Worm (Caenorhabditis elegans) whole organism, late embryonic: Measurements from ENCODE around the gene T07D3.4.

Experiments used
- K02D7.2 ChIP-seq: sonication (generic microtip); optimal IDR thresholded peaks from 2 replicates; lab custom pipeline; 2017; ENCODE audit warnings: mild to moderate bottlenecking, missing genetic modification characterization, missing compliant biosample characterization
- K09A11.1 ChIP-seq: sonication (generic microtip); optimal IDR thresholded peaks from 2 replicates; lab custom pipeline; 2017; ENCODE audit warnings: antibody characterized with exemption, mild to moderate bottlenecking, missing genetic modification characterization, missing compliant biosample characterization; ENCODE audit not compliant: insufficient read depth
- Y22D7AL.16 ChIP-seq: sonication (generic microtip); optimal IDR thresholded peaks from 2 replicates; lab custom pipeline; 2016; ENCODE audit warnings: missing genetic modification characterization, missing compliant biosample characterization
- ahr-1 ChIP-seq: sonication (generic microtip); optimal IDR thresholded peaks from 2 replicates; lab custom pipeline; 2016; ENCODE audit warnings: missing genetic modification characterization, missing compliant biosample characterization
- ceh-14 ChIP-seq: sonication (generic microtip); optimal IDR thresholded peaks from 2 replicates; lab custom pipeline; 2016; ENCODE audit warnings: missing genotype, missing genetic modification characterization, missing compliant biosample characterization
- ceh-19 ChIP-seq: fragments of 200-800 bp; sonication (Bioruptor generic); optimal IDR thresholded peaks from 2 replicates; lab custom pipeline; 2018; ENCODE audit warnings: mild to moderate bottlenecking, missing genetic modification characterization, missing compliant biosample characterization
- ceh-2 ChIP-seq: sonication (generic microtip); optimal IDR thresholded peaks from 2 replicates; lab custom pipeline; 2016; ENCODE audit warnings: missing genotype, missing genetic modification characterization, missing compliant biosample characterization
- ceh-22 ChIP-seq: sonication (generic microtip); optimal IDR thresholded peaks from 2 replicates; lab custom pipeline; 2017; ENCODE audit warnings: missing biosample characterization, missing genetic modification characterization
- ceh-30 ChIP-seq: fragments of 150-350 bp; optimal IDR thresholded peaks from 2 replicates; lab custom pipeline; 2014; ENCODE audit warnings: missing biosample characterization, missing genetic modification characterization
- ceh-31 ChIP-seq: sonication (generic microtip); optimal IDR thresholded peaks from 2 replicates; lab custom pipeline; 2016; ENCODE audit warnings: missing genetic modification characterization, missing compliant biosample characterization
- ceh-48 ChIP-seq: sonication (generic microtip); optimal IDR thresholded peaks from 2 replicates; lab custom pipeline; 2016; ENCODE audit warnings: missing genetic modification characterization, inconsistent platforms, missing compliant biosample characterization
- ceh-6 ChIP-seq: fragments of 200-800 bp; sonication (Bioruptor generic); optimal IDR thresholded peaks from 2 replicates; lab custom pipeline; 2018; ENCODE audit warnings: mild to moderate bottlenecking, missing genetic modification characterization, missing compliant biosample characterization
- ceh-9 ChIP-seq: sonication (generic microtip); optimal IDR thresholded peaks from 2 replicates; lab custom pipeline; 2016; ENCODE audit warnings: mild to moderate bottlenecking, missing genetic modification characterization, inconsistent platforms, missing compliant biosample characterization
- che-1 ChIP-seq: sonication (generic microtip); optimal IDR thresholded peaks from 2 replicates; lab custom pipeline; 2016; ENCODE audit warnings: mild to moderate bottlenecking, missing genetic modification characterization, missing compliant biosample characterization
- dve-1 ChIP-seq: sonication (generic microtip); optimal IDR thresholded peaks from 2 replicates; lab custom pipeline; 2017; ENCODE audit warnings: antibody characterized with exemption, mild to moderate bottlenecking, missing genetic modification characterization, missing compliant biosample characterization
- elt-2 ChIP-seq: sonication (generic microtip); optimal IDR thresholded peaks from 2 replicates; lab custom pipeline; 2016; ENCODE audit warnings: missing genetic modification reagents, missing genetic modification characterization, missing compliant biosample characterization
- ets-4 ChIP-seq: sonication (generic microtip); optimal IDR thresholded peaks from 2 replicates; lab custom pipeline; 2016; ENCODE audit warnings: missing genetic modification characterization, missing compliant biosample characterization
- fax-1 ChIP-seq: sonication (generic microtip); optimal IDR thresholded peaks from 2 replicates; lab custom pipeline; 2016; ENCODE audit warnings: missing genotype, missing genetic modification characterization, missing compliant biosample characterization
- gmeb-2 ChIP-seq: sonication (generic microtip); optimal IDR thresholded peaks from 2 replicates; lab custom pipeline; 2016; ENCODE audit warnings: missing genetic modification characterization, inconsistent platforms, missing compliant biosample characterization
- hlh-13 ChIP-seq: fragments of 200-800 bp; sonication (Bioruptor generic); optimal IDR thresholded peaks from 2 replicates; lab custom pipeline; 2018; ENCODE audit warnings: mild to moderate bottlenecking, missing genetic modification characterization, missing compliant biosample characterization
- hlh-15 ChIP-seq: sonication (generic microtip); optimal IDR thresholded peaks from 2 replicates; lab custom pipeline; 2016; ENCODE audit warnings: missing genetic modification characterization, missing compliant biosample characterization
- hlh-6 ChIP-seq: sonication (generic microtip); optimal IDR thresholded peaks from 2 replicates; lab custom pipeline; 2016; ENCODE audit warnings: missing genotype, missing genetic modification characterization, missing compliant biosample characterization
- hlh-8 ChIP-seq: sonication (generic microtip); optimal IDR thresholded peaks from 2 replicates; lab custom pipeline; 2016; ENCODE audit warnings: missing genotype, missing genetic modification characterization, missing compliant biosample characterization
- lin-11 ChIP-seq: fragments of 200-800 bp; sonication (Bioruptor generic); optimal IDR thresholded peaks from 2 replicates; lab custom pipeline; 2018; ENCODE audit warnings: mild to moderate bottlenecking, missing genetic modification characterization, missing compliant biosample characterization
- npax-4 ChIP-seq: sonication (generic microtip); optimal IDR thresholded peaks from 2 replicates; lab custom pipeline; 2016; ENCODE audit warnings: missing genetic modification characterization, missing compliant biosample characterization
- pag-3 ChIP-seq: sonication (generic microtip); optimal IDR thresholded peaks from 2 replicates; lab custom pipeline; 2016; ENCODE audit warnings: missing compliant biosample characterization, missing genetic modification characterization, borderline replicate concordance
- pax-1 ChIP-seq: fragments of 150-350 bp; optimal IDR thresholded peaks from 2 replicates; lab custom pipeline; 2014; ENCODE audit warnings: missing biosample characterization, missing genetic modification characterization
- pha-2 ChIP-seq: sonication (generic microtip); optimal IDR thresholded peaks from 2 replicates; lab custom pipeline; 2017; ENCODE audit warnings: mild to moderate bottlenecking, missing genetic modification characterization, missing compliant biosample characterization
- ref-2 ChIP-seq: sonication (generic microtip); optimal IDR thresholded peaks from 2 replicates; lab custom pipeline; 2016; ENCODE audit warnings: missing genetic modification characterization, missing compliant biosample characterization
- sox-2 ChIP-seq: fragments of 200-800 bp; sonication (Bioruptor generic); IDR thresholded peaks from 2 replicates; pipeline ENCODE4 v1.3.6; 2022; ENCODE audit warnings: missing genetic modification reagents, missing genetic modification characterization, missing compliant biosample characterization
- tbx-7 ChIP-seq: sonication (generic microtip); optimal IDR thresholded peaks from 2 replicates; lab custom pipeline; 2016; ENCODE audit warnings: missing genotype, missing genetic modification characterization, missing compliant biosample characterization
- unc-3 ChIP-seq, 2 experiments: fragments of 200-800 bp in 1 of 2; sonication (Bioruptor generic) in 1 of 2; sonication (generic microtip) in 1 of 2; conservative IDR thresholded peaks in 1 of 2; optimal IDR thresholded peaks in 1 of 2; 2 replicates each; pipeline versions ENCODE4 v1.3.6 to Lab custom; 2016 to 2022; ENCODE audit warnings: missing compliant biosample characterization in 2 of 2, missing genetic modification characterization in 2 of 2, missing genetic modification reagents in 1 of 2
- unc-42 ChIP-seq: sonication (generic microtip); optimal IDR thresholded peaks from 2 replicates; lab custom pipeline; 2016; ENCODE audit warnings: missing genotype, missing genetic modification characterization, missing compliant biosample characterization
- unc-55 ChIP-seq: sonication (generic microtip); optimal IDR thresholded peaks from 2 replicates; lab custom pipeline; 2017; ENCODE audit warnings: missing biosample characterization, missing genetic modification reagents, missing genetic modification characterization
- ztf-16 ChIP-seq: sonication (generic microtip); optimal IDR thresholded peaks from 2 replicates; lab custom pipeline; 2017; ENCODE audit warnings: missing genetic modification characterization, missing compliant biosample characterization

The T07D3.4 gene

DNA sequence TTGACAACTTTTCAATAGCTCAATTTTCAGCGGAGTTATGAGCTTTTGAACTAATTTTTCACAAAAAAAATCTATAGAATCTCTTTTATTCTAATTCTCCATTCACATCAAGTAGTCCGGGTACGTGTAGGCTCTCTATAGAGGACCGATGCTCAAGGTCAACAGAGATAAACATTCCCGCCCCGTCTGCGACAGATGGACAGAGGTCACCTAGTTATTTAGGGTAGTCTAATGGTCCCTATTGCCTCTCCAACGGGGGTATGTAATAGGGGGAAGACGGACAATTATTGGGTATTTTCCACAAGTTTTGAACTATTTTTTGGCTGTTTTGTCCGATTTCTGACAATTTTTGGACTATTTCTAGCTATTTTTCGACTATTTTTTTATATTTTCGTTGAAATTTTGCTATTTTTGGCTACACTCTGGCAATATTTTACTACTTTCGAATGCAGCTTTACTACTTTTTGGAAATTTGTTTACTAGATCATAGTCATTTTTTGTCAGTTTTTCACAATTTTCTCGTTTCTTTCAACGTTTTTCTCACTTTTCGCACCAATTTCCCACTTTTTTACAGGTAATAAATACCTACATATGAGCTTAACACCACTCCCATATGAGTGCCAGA, 19.8 kb upstream of the T07D3.4 start, which contains the start of gene fbxc-51:
fbxc-51 (plus strand) TSS at position 575 of the 625 bp plus-strand sequence.
- TF ChIP-seq ceh-6 (GFP tag; lab: Kevin White, UChicago) (no peak), elt-2 (tag; lab: Kevin White, UChicago) (peak; percentile 30), pag-3 (tag; lab: Kevin White, UChicago) (no peak), ceh-19 (GFP tag; lab: Kevin White, UChicago) (no peak)

ce11 chrII:869316-869715, 18.8 kb upstream of the T07D3.4 start:
- TF ChIP-seq K02D7.2 (tag; lab: Kevin White, UChicago) = no peak
- TF ChIP-seq K09A11.1 (tag; lab: Kevin White, UChicago) = no peak
- TF ChIP-seq ceh-22 (tag; lab: Kevin White, UChicago) = no peak
- TF ChIP-seq ets-4 = no peak
- TF ChIP-seq dve-1 (tag; lab: Kevin White, UChicago) = no peak
- no peak for TF ChIP-seq pha-2 (tag; lab: Kevin White, UChicago)
- TF ChIP-seq pag-3 (tag; lab: Kevin White, UChicago) = no peak
- TF ChIP-seq ceh-6 (GFP tag; lab: Kevin White, UChicago) = no peak

DNA sequence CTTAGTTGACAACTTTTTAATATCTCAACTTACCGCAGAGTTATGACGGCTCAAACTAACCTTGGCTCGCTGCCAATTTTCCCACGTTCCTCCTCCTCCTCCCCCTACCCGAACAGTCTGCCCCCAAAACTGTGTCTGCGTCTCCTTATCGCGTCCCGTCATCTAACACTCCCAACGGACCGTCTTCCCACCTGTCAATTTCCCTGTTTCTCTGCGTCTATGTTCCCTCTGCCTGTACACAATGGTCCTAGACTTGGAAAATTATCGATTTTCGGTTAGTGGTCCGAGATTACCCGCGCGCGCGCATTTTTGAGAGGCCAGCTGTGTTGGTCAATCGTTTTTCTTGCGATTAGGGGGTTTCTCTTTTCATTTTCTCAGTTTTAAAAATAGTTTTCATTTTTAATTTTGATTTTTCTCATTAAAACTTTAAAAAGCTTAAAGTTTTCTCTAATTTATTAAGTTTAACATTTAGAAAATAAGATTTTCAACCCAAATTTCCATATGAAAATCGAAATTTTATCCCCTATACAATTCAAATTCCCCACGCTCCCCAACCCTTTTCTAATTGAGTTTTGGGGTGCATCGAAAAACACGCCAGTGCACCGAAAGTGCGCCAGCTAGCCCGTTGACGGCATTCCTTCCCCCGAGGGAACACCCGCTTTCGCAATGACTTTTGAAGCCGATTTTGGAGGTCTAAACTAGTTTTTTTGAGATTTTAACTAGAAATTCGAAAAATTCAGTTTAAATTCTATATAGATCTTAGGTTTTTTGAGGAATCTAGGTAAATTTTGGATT, 14.9 kb upstream of the T07D3.4 start, which contains the start of gene alg-2:
alg-2 (plus strand) TSS at position 220 of the 795 bp plus-strand sequence.
- TF ChIP-seq hlh-13 (GFP tag; lab: Kevin White, UChicago) (no peak), ceh-14 (tag; lab: Kevin White, UChicago) (peak; percentile 7), fax-1 (no peak), ceh-48 (tag; lab: Kevin White, UChicago) (peak; percentile 67), ceh-31 (tag; lab: Kevin White, UChicago) (peak; percentile 1), dve-1 (tag; lab: Kevin White, UChicago) (no peak), unc-42 (peak; percentile 91), elt-2 (tag; lab: Kevin White, UChicago) (peak; percentile 53), hlh-6 (no peak), gmeb-2 (tag; lab: Kevin White, UChicago) (no peak), hlh-15 (tag; lab: Kevin White, UChicago) (no peak), pha-2 (tag; lab: Kevin White, UChicago) (no peak), ceh-30 (tag; lab: Kevin White, UChicago) (no peak), unc-55 (GFP tag; lab: Kevin White, UChicago) (peak; percentile 28), ahr-1 (tag; lab: Kevin White, UChicago) (no peak), Y22D7AL.16 (tag; lab: Kevin White, UChicago) (no peak), pax-1 (no peak), ztf-16 (no peak), sox-2 (GFP tag; lab: Robert Waterston, UW) (no peak), ets-4 (peak; percentile 15), lin-11 (tag; lab: Kevin White, UChicago) (no peak), ref-2 (peak; percentile 52), npax-4 (tag; lab: Kevin White, UChicago) (no peak), hlh-8 (tag; lab: Kevin White, UChicago) (no peak), K02D7.2 (tag; lab: Kevin White, UChicago) (peak; percentile 27), ceh-9 (tag; lab: Kevin White, UChicago) (no peak), unc-3 (GFP tag; conservative IDR thresholded peaks at IDR 0.05; lab: Robert Waterston, UW) (peak; percentile 48; the same call in 1 of the 2 replicates), unc-3 (tag; optimal IDR thresholded peaks at IDR 0.05; lab: Kevin White, UChicago) (peak; percentile 82), tbx-7 (no peak), che-1 (tag; lab: Kevin White, UChicago) (peak; percentile 26), ceh-2 (tag; lab: Kevin White, UChicago) (no peak)
